Worm (Caenorhabditis elegans) whole organism, L1 larva: ENCODE results near the gene sru-12.
"Not testable (repeated sequence)": the region's sequence is repeated elsewhere in the genome, so short reads cannot be mapped to it uniquely, and the experiment has no call there.

Source experiments
- C04F5.9 ChIP-seq: sonication (generic microtip); optimal IDR thresholded peaks from 2 replicates; lab custom pipeline; 2016; ENCODE audit warnings: missing genetic modification characterization, missing compliant biosample characterization
- blmp-1 ChIP-seq: fragments of 150-350 bp; optimal IDR thresholded peaks from 2 replicates; lab custom pipeline; 2014; ENCODE audit warnings: missing biosample characterization, missing genetic modification characterization
- ceh-90 ChIP-seq: sonication (generic microtip); optimal IDR thresholded peaks from 2 replicates; lab custom pipeline; 2016; ENCODE audit warnings: missing genetic modification characterization, missing compliant biosample characterization
- ces-1 ChIP-seq: fragments of 150-350 bp; optimal IDR thresholded peaks from 2 replicates; lab custom pipeline; 2014; ENCODE audit warnings: missing biosample characterization, missing genetic modification reagents, missing genetic modification characterization
- dpl-1 ChIP-seq, 3 experiments: fragments of 150-350 bp in 2 of 3; sonication (generic microtip) in 1 of 3; optimal IDR thresholded peaks; 2 replicates each; lab custom pipeline; 2014 to 2017; ENCODE audit warnings: missing biosample characterization in 3 of 3, missing genetic modification characterization in 3 of 3, missing genetic modification reagents in 3 of 3
- dsc-1 ChIP-seq: sonication (generic microtip); optimal IDR thresholded peaks from 2 replicates; lab custom pipeline; 2016; ENCODE audit warnings: mild to moderate bottlenecking, missing genetic modification characterization, missing compliant biosample characterization
- efl-1 ChIP-seq, 4 experiments: fragments of 150-350 bp; optimal IDR thresholded peaks in 3 of 4; peaks in 1 of 4; 1 replicate in 1 of 4; 2 replicates in 3 of 4; lab custom pipeline; 2014; ENCODE audit warnings: missing biosample characterization in 2 of 4, missing genetic modification characterization in 2 of 4, missing genetic modification reagents in 2 of 4
- egl-13 ChIP-seq: sonication (generic microtip); optimal IDR thresholded peaks from 2 replicates; lab custom pipeline; 2016; ENCODE audit warnings: missing genotype, missing genetic modification reagents, missing genetic modification characterization, missing compliant biosample characterization
- egl-27 ChIP-seq, 2 experiments: fragments of 150-350 bp in 1 of 2; sonication (generic microtip); optimal IDR thresholded peaks; 3 replicates each; lab custom pipeline; 2017 to 2018; ENCODE audit warnings: missing biosample characterization in 2 of 2, missing genetic modification characterization in 2 of 2, missing genetic modification reagents in 2 of 2
- elt-3 ChIP-seq, 6 experiments: fragments of 150-350 bp in 1 of 6; sonication (generic microtip); optimal IDR thresholded peaks; 2 replicates each; lab custom pipeline; 2017 to 2018; ENCODE audit warnings: missing biosample characterization in 6 of 6, missing genetic modification characterization in 6 of 6, inconsistent platforms in 1 of 6
- fkh-4 ChIP-seq: sonication (generic microtip); optimal IDR thresholded peaks from 2 replicates; lab custom pipeline; 2016; ENCODE audit warnings: missing compliant biosample characterization, missing genetic modification characterization, borderline replicate concordance
- irx-1 ChIP-seq: sonication (generic microtip); optimal IDR thresholded peaks from 2 replicates; lab custom pipeline; 2016; ENCODE audit warnings: missing genetic modification characterization, missing compliant biosample characterization
- lin-13 ChIP-seq: fragments of 150-350 bp; optimal IDR thresholded peaks from 2 replicates; lab custom pipeline; 2014; ENCODE audit warnings: missing biosample characterization, missing genetic modification reagents, missing genetic modification characterization
- lin-39 ChIP-seq: fragments of 150-350 bp; optimal IDR thresholded peaks from 2 replicates; lab custom pipeline; 2014; ENCODE audit warnings: missing biosample characterization, missing genetic modification reagents, missing genetic modification characterization
- mab-9 ChIP-seq: fragments of 200-800 bp; sonication (Bioruptor generic); IDR thresholded peaks from 2 replicates; pipeline ENCODE4 v1.3.6; 2022; ENCODE audit warnings: missing genetic modification reagents, missing genetic modification characterization, missing compliant biosample characterization
- nhr-19 ChIP-seq: fragments of 200-800 bp; sonication (Bioruptor generic); conservative IDR thresholded peaks from 2 replicates; pipeline ENCODE4 v1.3.6; 2022; ENCODE audit warnings: missing genetic modification characterization, missing compliant biosample characterization
- nhr-76 ChIP-seq: sonication (generic microtip); optimal IDR thresholded peaks from 2 replicates; lab custom pipeline; 2017; ENCODE audit warnings: missing biosample characterization, missing genetic modification characterization
- nhr-85 ChIP-seq: sonication (generic microtip); peaks from one replicate; lab custom pipeline; 2016; ENCODE audit warnings: missing genetic modification characterization, inconsistent platforms, missing compliant biosample characterization
- nhr-90 ChIP-seq: sonication (generic microtip); optimal IDR thresholded peaks from 2 replicates; lab custom pipeline; 2016; ENCODE audit warnings: mild to moderate bottlenecking, missing genetic modification characterization, missing compliant biosample characterization; ENCODE audit not compliant: poor library complexity
- pax-3 ChIP-seq: fragments of 200-800 bp; sonication (Bioruptor generic); optimal IDR thresholded peaks from 2 replicates; lab custom pipeline; 2018; ENCODE audit warnings: mild to moderate bottlenecking, missing genetic modification characterization, moderate library complexity, missing compliant biosample characterization
- pqm-1 ChIP-seq: sonication (generic microtip); optimal IDR thresholded peaks from 3 replicates; lab custom pipeline; 2017; ENCODE audit warnings: missing biosample characterization, missing genetic modification characterization
- rnt-1 ChIP-seq: sonication (generic microtip); optimal IDR thresholded peaks from 2 replicates; lab custom pipeline; 2016; ENCODE audit warnings: mild to moderate bottlenecking, missing genetic modification characterization, moderate library complexity, missing compliant biosample characterization
- snu-23 ChIP-seq: sonication (generic microtip); optimal IDR thresholded peaks from 2 replicates; lab custom pipeline; 2016; ENCODE audit warnings: missing genetic modification characterization, missing compliant biosample characterization
- sox-4 ChIP-seq: sonication (generic microtip); optimal IDR thresholded peaks from 2 replicates; lab custom pipeline; 2016; ENCODE audit warnings: missing genetic modification characterization, missing compliant biosample characterization
- tlp-1 ChIP-seq: fragments of 150-350 bp; optimal IDR thresholded peaks from 2 replicates; lab custom pipeline; 2014; ENCODE audit warnings: missing biosample characterization, missing genetic modification characterization
- unc-30 ChIP-seq: sonication (generic microtip); optimal IDR thresholded peaks from 2 replicates; lab custom pipeline; 2017; ENCODE audit warnings: missing biosample characterization, missing genetic modification characterization
- unc-86 ChIP-seq: sonication (generic microtip); optimal IDR thresholded peaks from 2 replicates; lab custom pipeline; 2016; ENCODE audit warnings: missing genetic modification characterization, missing compliant biosample characterization
- unc-98 ChIP-seq: fragments of 200-800 bp; sonication (Bioruptor generic); IDR thresholded peaks from 2 replicates; pipeline ENCODE4 v1.3.6; 2022; ENCODE audit warnings: missing genetic modification characterization, missing compliant biosample characterization
- xbp-1 ChIP-seq: sonication (generic microtip); optimal IDR thresholded peaks from 2 replicates; lab custom pipeline; 2016; ENCODE audit warnings: missing genetic modification characterization, missing compliant biosample characterization
- zip-4 ChIP-seq: fragments of 200-800 bp; sonication (Bioruptor generic); optimal IDR thresholded peaks from 2 replicates; lab custom pipeline; 2018; ENCODE audit warnings: mild to moderate bottlenecking, missing genetic modification characterization, moderate library complexity, missing compliant biosample characterization

Gene sru-12

ce11 chrIV:13574733-13575132 is 8.3 kb upstream of the sru-12 start, which contains the start of gene srd-10:
Gene srd-10 (plus strand): TSS chrIV:13575033.
- TF ChIP-seq ces-1: no peak
- TF ChIP-seq nhr-85 (tag; lab: Kevin White, UChicago): peak; percentile 24
- TF ChIP-seq, all 84 proteins: peak for 1

DNA sequence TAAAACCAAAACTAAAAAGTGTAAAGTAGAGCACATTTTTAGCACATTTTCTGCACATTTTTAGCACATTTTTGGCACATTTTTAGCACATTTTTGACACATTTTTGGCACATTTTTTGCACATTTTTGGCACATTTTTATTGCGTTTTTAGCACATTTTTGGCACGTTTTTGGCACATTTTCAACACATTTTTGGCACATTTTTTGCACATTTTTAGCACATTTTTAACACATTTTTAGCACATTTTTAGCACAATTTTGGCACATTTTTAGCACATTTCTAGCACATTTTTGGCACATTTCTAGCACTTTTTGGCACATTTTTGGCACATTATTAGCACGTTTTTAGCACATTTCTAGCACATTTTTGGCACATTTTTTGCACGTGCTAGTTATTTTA is 7.3 kb upstream of the sru-12 start:
- TF ChIP-seq lin-13: no peak
- no peak for TF ChIP-seq pax-3 (tag; lab: Kevin White, UChicago)
- no peak for TF ChIP-seq dsc-1 (tag; lab: Kevin White, UChicago)

- TF ChIP-seq nhr-19 (GFP tag; lab: Robert Waterston, UW); dpl-1 (GFP tag; optimal IDR thresholded peaks at IDR 0.05; lab: Kevin White, UChicago); rnt-1 (tag; lab: Kevin White, UChicago): not testable (repeated sequence)
These were observed 4.8 kb upstream of the sru-12 start, which contains the start of gene Y45F10B.8 for ce11 chrIV:13578174-13578573. Gene Y45F10B.8 (minus strand): TSS chrIV:13578274.

DNA sequence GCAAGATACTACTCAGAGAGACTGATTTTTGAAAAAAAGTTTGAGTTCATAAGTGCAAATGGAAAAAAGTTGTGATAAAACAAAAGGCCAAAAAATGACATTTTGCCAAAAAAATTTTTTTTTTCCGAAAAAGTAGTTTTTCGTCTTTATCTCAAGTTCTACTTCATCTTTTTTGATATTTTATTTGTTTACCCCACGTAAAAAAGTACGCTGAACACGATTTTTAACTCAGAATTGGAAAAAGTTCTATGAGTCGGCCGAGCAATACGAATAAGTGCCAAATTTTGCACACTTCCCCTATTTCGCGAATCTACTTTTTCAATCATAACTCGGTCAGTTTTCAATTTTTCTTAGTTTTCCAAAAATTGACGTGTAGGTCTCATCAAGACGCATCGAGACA is 4.1 kb upstream of the sru-12 start, which contains the start of gene sru-16:
TSS of gene sru-16 (plus strand) at position 301 of the 400 bp plus-strand sequence.
- TF ChIP-seq egl-27 (tag; optimal IDR thresholded peaks at IDR 0.05; lab: Kevin White, UChicago); sox-4 (tag; lab: Kevin White, UChicago); irx-1 (tag; lab: Kevin White, UChicago): not testable (repeated sequence)
- TF ChIP-seq, all 84 proteins: peak for 0; not testable (repeated sequence) for 84

DNA sequence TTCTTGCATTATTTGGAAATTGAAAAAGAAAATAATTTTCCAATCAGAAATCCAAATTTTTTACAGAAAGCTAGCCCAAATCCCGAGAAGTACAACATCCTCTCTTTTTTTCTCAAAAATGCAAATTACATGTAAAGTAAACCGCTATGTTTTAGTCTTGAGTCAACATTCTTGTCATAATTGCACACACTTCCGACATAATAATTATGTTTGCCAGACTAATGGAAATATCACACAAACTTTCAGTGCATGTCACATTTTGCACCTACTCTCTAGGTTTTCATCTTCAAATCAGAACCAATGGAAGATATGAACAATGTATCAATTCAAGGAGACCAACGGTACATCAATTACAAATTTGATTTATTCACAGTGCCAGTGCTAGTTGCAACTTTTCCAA is 1.6 kb downstream of the sru-12 start, which contains the start of gene sru-11:
TSS of gene sru-11 (plus strand) at position 301 of the 400 bp plus-strand sequence.
- TF ChIP-seq pqm-1 (tag; lab: Kevin White, UChicago) (no peak), unc-30 (tag; lab: Kevin White, UChicago) (no peak), efl-1 (optimal IDR thresholded peaks at IDR 0.05; lab: Kevin White, UChicago) (no peak), efl-1 (GFP tag; optimal IDR thresholded peaks at IDR 0.05 in 1 of 2; lab: Kevin White, UChicago) (no peak), C04F5.9 (tag; lab: Kevin White, UChicago) (no peak), egl-13 (tag; lab: Kevin White, UChicago) (no peak), elt-3 (tag; optimal IDR thresholded peaks at IDR 0.05; lab: Kevin White, UChicago) (no peak), tlp-1 (tag; lab: Kevin White, UChicago) (no peak), nhr-90 (tag; lab: Kevin White, UChicago) (no peak), lin-13 (no peak), unc-86 (tag; lab: Kevin White, UChicago) (no peak), fkh-4 (tag; lab: Kevin White, UChicago) (no peak), lin-39 (tag; lab: Kevin White, UChicago) (no peak), xbp-1 (tag; lab: Kevin White, UChicago) (no peak), dpl-1 (GFP tag; optimal IDR thresholded peaks at IDR 0.05; lab: Kevin White, UChicago) (no peak), unc-98 (GFP tag; lab: Robert Waterston, UW) (no peak), ceh-90 (no peak), mab-9 (no peak)

DNA sequence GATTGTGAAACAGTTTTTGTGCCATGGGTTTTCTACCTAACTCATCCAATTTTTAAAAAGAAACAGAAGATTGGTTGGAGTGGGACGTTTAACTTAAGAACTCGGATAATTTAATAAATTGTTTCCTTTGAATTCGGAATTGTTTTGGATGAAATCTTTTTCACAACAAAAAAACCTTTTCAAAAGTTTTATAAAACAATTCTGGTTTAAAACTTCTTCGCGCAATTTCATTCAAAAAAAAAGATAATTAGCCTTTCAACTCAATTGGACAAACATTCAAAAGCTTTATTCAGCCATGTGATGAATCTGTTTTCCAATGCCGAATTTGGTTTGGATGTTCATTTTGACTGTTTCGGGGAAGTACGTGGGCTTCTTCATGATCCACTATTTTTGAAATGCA is 4.2 kb downstream of the sru-12 start, which contains the start of gene Y45F10B.12:
TSS of gene Y45F10B.12 (plus strand) at position 301 of the 400 bp plus-strand sequence.
- no peak for TF ChIP-seq nhr-76

DNA sequence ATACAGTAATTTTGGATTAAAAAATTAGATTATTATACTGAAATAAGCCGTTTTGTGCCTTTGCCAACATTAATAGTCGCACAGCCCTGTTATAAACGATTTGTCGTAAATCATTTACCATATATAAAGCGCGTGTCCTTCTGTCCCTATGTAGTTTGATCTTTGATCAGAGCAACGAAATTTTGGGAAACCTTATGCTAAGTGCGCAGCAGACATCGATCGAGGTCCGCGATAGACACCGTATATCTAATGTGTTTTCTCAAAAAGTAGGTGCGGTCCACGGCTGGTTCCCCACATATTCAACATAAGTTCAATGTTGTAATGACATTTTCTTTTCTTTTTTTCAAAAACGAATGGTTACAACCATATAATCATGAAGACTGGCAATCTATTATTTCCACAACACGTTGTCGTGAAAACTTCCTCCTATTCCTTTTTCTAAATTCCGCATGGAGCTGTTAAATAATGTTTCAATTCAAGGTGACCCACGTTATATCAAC is 5.6 kb downstream of the sru-12 start, which contains the start of gene sru-9:
TSS of gene sru-9 (plus strand) at position 450 of the 500 bp plus-strand sequence.
- TF ChIP-seq blmp-1; zip-4; snu-23 (GFP tag; lab: Kevin White, UChicago): not testable (repeated sequence)
